Worm (Caenorhabditis elegans): ENCODE data around the gene srh-279.

Gene srh-279

ce11 chrV:16192114-16192513 is at the start of gene srh-279:
srh-279 (plus strand) TSS chrV:16192414.
- TF ChIP-seq tab-1 (GFP tag; IDR thresholded peaks at IDR 0.05) (no peak), ref-1 (GFP tag; conservative IDR thresholded peaks at IDR 0.05) (no peak), cog-1 (tag; optimal IDR thresholded peaks at IDR 0.05) (no peak), klf-2 (GFP tag; conservative IDR thresholded peaks at IDR 0.05) (no peak), flt-1 (GFP tag; IDR thresholded peaks at IDR 0.05) (no peak), med-1 (GFP tag; optimal IDR thresholded peaks at IDR 0.05; ENCODE audit: insufficient read depth) (no peak), ztf-23 (GFP tag; IDR thresholded peaks at IDR 0.05) (no peak), T22C8.4 (GFP tag; IDR thresholded peaks at IDR 0.05) (no peak), ztf-29 (GFP tag; IDR thresholded peaks at IDR 0.05) (no peak)

ce11 chrV:16143066-16143581 is 49.1 kb upstream of the srh-279 start, which contains the start of gene fbxa-88:
fbxa-88 (minus strand) TSS chrV:16143116.
- no peak for TF ChIP-seq T22C8.4 (GFP tag; IDR thresholded peaks at IDR 0.05)
- no peak for TF ChIP-seq klf-2 (GFP tag; conservative IDR thresholded peaks at IDR 0.05)
- TF ChIP-seq tab-1 (GFP tag; IDR thresholded peaks at IDR 0.05), result no peak
- TF ChIP-seq ztf-29 (GFP tag; IDR thresholded peaks at IDR 0.05), result no peak
- no peak for TF ChIP-seq med-1 (GFP tag; optimal IDR thresholded peaks at IDR 0.05; ENCODE audit: insufficient read depth)
- no peak for TF ChIP-seq flt-1 (GFP tag; IDR thresholded peaks at IDR 0.05)
- no peak for TF ChIP-seq cog-1 (tag; optimal IDR thresholded peaks at IDR 0.05)
- no peak for TF ChIP-seq ref-1 (GFP tag; conservative IDR thresholded peaks at IDR 0.05)
- no peak for TF ChIP-seq ztf-23 (GFP tag; IDR thresholded peaks at IDR 0.05)

ce11 chrV:16145009-16145408 is 47.2 kb upstream of the srh-279 start:
- TF ChIP-seq ref-1 (GFP tag; conservative IDR thresholded peaks at IDR 0.05) (no peak), flt-1 (GFP tag; IDR thresholded peaks at IDR 0.05) (no peak), med-1 (GFP tag; optimal IDR thresholded peaks at IDR 0.05; ENCODE audit: insufficient read depth) (no peak), ztf-29 (GFP tag; IDR thresholded peaks at IDR 0.05) (no peak), klf-2 (GFP tag; conservative IDR thresholded peaks at IDR 0.05) (no peak), ztf-23 (GFP tag; IDR thresholded peaks at IDR 0.05) (no peak), tab-1 (GFP tag; IDR thresholded peaks at IDR 0.05) (no peak), cog-1 (tag; optimal IDR thresholded peaks at IDR 0.05) (no peak), T22C8.4 (GFP tag; IDR thresholded peaks at IDR 0.05) (no peak)

ce11 chrV:16148805-16149204 is 43.4 kb upstream of the srh-279 start, which contains the start of gene F10A3.4:
F10A3.4 (plus strand) TSS chrV:16149105.
- no peak for TF ChIP-seq ref-1 (GFP tag; conservative IDR thresholded peaks at IDR 0.05)
- no peak for TF ChIP-seq tab-1 (GFP tag; IDR thresholded peaks at IDR 0.05)
- TF ChIP-seq klf-2 (GFP tag; conservative IDR thresholded peaks at IDR 0.05), result no peak
- no peak for TF ChIP-seq ztf-23 (GFP tag; IDR thresholded peaks at IDR 0.05)
- TF ChIP-seq cog-1 (tag; optimal IDR thresholded peaks at IDR 0.05), result no peak
- TF ChIP-seq T22C8.4 (GFP tag; IDR thresholded peaks at IDR 0.05), result no peak
- TF ChIP-seq ztf-29 (GFP tag; IDR thresholded peaks at IDR 0.05), result no peak

ce11 chrV:16153375-16153774 is 38.8 kb upstream of the srh-279 start, which contains the start of gene str-254:
str-254 (minus strand) TSS chrV:16153475.
- TF ChIP-seq ref-1 (GFP tag; conservative IDR thresholded peaks at IDR 0.05), result no peak
- TF ChIP-seq med-1 (GFP tag; optimal IDR thresholded peaks at IDR 0.05; ENCODE audit: insufficient read depth), result no peak
- no peak for TF ChIP-seq klf-2 (GFP tag; conservative IDR thresholded peaks at IDR 0.05)
- no peak for TF ChIP-seq flt-1 (GFP tag; IDR thresholded peaks at IDR 0.05)
- TF ChIP-seq T22C8.4 (GFP tag; IDR thresholded peaks at IDR 0.05), result no peak
- TF ChIP-seq cog-1 (tag; optimal IDR thresholded peaks at IDR 0.05), result no peak
- no peak for TF ChIP-seq ztf-23 (GFP tag; IDR thresholded peaks at IDR 0.05)
- no peak for TF ChIP-seq tab-1 (GFP tag; IDR thresholded peaks at IDR 0.05)
- TF ChIP-seq ztf-29 (GFP tag; IDR thresholded peaks at IDR 0.05), result no peak

- TF ChIP-seq ztf-23 (GFP tag; IDR thresholded peaks at IDR 0.05) (no peak), klf-2 (GFP tag; conservative IDR thresholded peaks at IDR 0.05) (no peak), cog-1 (tag; optimal IDR thresholded peaks at IDR 0.05) (no peak), med-1 (GFP tag; optimal IDR thresholded peaks at IDR 0.05; ENCODE audit: insufficient read depth) (no peak), T22C8.4 (GFP tag; IDR thresholded peaks at IDR 0.05) (no peak), ztf-29 (GFP tag; IDR thresholded peaks at IDR 0.05) (no peak), flt-1 (GFP tag; IDR thresholded peaks at IDR 0.05) (no peak), tab-1 (GFP tag; IDR thresholded peaks at IDR 0.05) (no peak), ref-1 (GFP tag; conservative IDR thresholded peaks at IDR 0.05) (no peak)
Measured at ce11 chrV:16155111-16155510, 37.1 kb upstream of the srh-279 start, which contains the start of gene str-97. str-97 (minus strand) TSS chrV:16155211.

ce11 chrV:16158391-16158790 is 33.8 kb upstream of the srh-279 start, which contains the start of gene str-99:
str-99 (minus strand) TSS chrV:16158491.
- no peak for TF ChIP-seq klf-2 (GFP tag; conservative IDR thresholded peaks at IDR 0.05)
- no peak for TF ChIP-seq flt-1 (GFP tag; IDR thresholded peaks at IDR 0.05)
- no peak for TF ChIP-seq ref-1 (GFP tag; conservative IDR thresholded peaks at IDR 0.05)
- TF ChIP-seq T22C8.4 (GFP tag; IDR thresholded peaks at IDR 0.05), result no peak

- TF ChIP-seq ztf-23 (GFP tag; IDR thresholded peaks at IDR 0.05), result no peak
- no peak for TF ChIP-seq ztf-29 (GFP tag; IDR thresholded peaks at IDR 0.05)
- TF ChIP-seq med-1 (GFP tag; optimal IDR thresholded peaks at IDR 0.05; ENCODE audit: insufficient read depth), result no peak
- TF ChIP-seq ref-1 (GFP tag; conservative IDR thresholded peaks at IDR 0.05), result no peak
- no peak for TF ChIP-seq tab-1 (GFP tag; IDR thresholded peaks at IDR 0.05)
- TF ChIP-seq klf-2 (GFP tag; conservative IDR thresholded peaks at IDR 0.05), result no peak
- no peak for TF ChIP-seq flt-1 (GFP tag; IDR thresholded peaks at IDR 0.05)
- no peak for TF ChIP-seq T22C8.4 (GFP tag; IDR thresholded peaks at IDR 0.05)
- TF ChIP-seq cog-1 (tag; optimal IDR thresholded peaks at IDR 0.05), result no peak
Measured at ce11 chrV:16159594-16159993, 32.6 kb upstream of the srh-279 start, which contains the start of gene F10A3.17. F10A3.17 (minus strand) TSS chrV:16159694.

ce11 chrV:16160087-16160486 is 32.1 kb upstream of the srh-279 start:
- no peak for TF ChIP-seq tab-1 (GFP tag; IDR thresholded peaks at IDR 0.05)

- TF ChIP-seq klf-2 (GFP tag; conservative IDR thresholded peaks at IDR 0.05) (no peak), flt-1 (GFP tag; IDR thresholded peaks at IDR 0.05) (no peak)
Measured at ce11 chrV:16162124-16162735, 30.0 kb upstream of the srh-279 start, which contains the start of the genes str-109 and F10A3.11. str-109 (minus strand) TSS chrV:16162224. F10A3.11 (plus strand) TSS chrV:16162685.

Measured in whole organism, midembryonic.